Worm (Caenorhabditis elegans) whole organism, early embryonic: ENCODE results near the gene B0281.1.

Experiments
- B0310.2 ChIP-seq: sonication (generic microtip); optimal IDR thresholded peaks from 2 replicates; lab custom pipeline; 2016; ENCODE audit warnings: mild to moderate bottlenecking, missing genetic modification characterization, missing compliant biosample characterization
- F13C5.2 ChIP-seq: sonication (generic microtip); optimal IDR thresholded peaks from 2 replicates; lab custom pipeline; 2017; ENCODE audit warnings: mild to moderate bottlenecking, missing genetic modification characterization, inconsistent platforms, missing compliant biosample characterization
- aly-1 ChIP-seq: sonication (generic microtip); optimal IDR thresholded peaks from 2 replicates; lab custom pipeline; 2016; ENCODE audit warnings: missing genetic modification characterization, missing compliant biosample characterization
- ama-1 ChIP-seq: fragments of 150-350 bp; optimal IDR thresholded peaks from 2 replicates; lab custom pipeline; 2014
- ceh-13 ChIP-seq: fragments of 200-800 bp; sonication (Bioruptor generic); optimal IDR thresholded peaks from 2 replicates; lab custom pipeline; 2018; ENCODE audit warnings: mild to moderate bottlenecking, missing genetic modification characterization, missing compliant biosample characterization
- ceh-36 ChIP-seq: sonication (generic microtip); optimal IDR thresholded peaks from 2 replicates; lab custom pipeline; 2016; ENCODE audit warnings: missing genetic modification characterization, inconsistent platforms, missing compliant biosample characterization
- ets-7 ChIP-seq: sonication (generic microtip); optimal IDR thresholded peaks from 2 replicates; lab custom pipeline; 2016; ENCODE audit warnings: missing genotype, missing genetic modification characterization, missing compliant biosample characterization
- flt-1 ChIP-seq: fragments of 200-800 bp; sonication (Bioruptor generic); IDR thresholded peaks from 2 replicates; pipeline ENCODE4 v1.3.6; 2022; ENCODE audit warnings: missing genetic modification characterization, missing compliant biosample characterization
- hmbx-1 ChIP-seq: sonication (generic microtip); optimal IDR thresholded peaks from 2 replicates; lab custom pipeline; 2016; ENCODE audit warnings: mild to moderate bottlenecking, missing genetic modification characterization, missing compliant biosample characterization
- hmg-4 ChIP-seq: fragments of 200-800 bp; sonication (Bioruptor generic); optimal IDR thresholded peaks from 2 replicates; lab custom pipeline; 2018; ENCODE audit warnings: mild to moderate bottlenecking, missing genetic modification characterization, missing compliant biosample characterization
- hnd-1 ChIP-seq: sonication (generic microtip); optimal IDR thresholded peaks from 2 replicates; lab custom pipeline; 2016; ENCODE audit warnings: missing genetic modification characterization, missing compliant biosample characterization
- scrt-1 ChIP-seq: fragments of 200-800 bp; sonication (Bioruptor generic); IDR thresholded peaks from 2 replicates; pipeline ENCODE4 v1.3.6; 2022; ENCODE audit warnings: missing genetic modification characterization, missing compliant biosample characterization
- sea-1 ChIP-seq: fragments of 200-800 bp; sonication (Bioruptor generic); conservative IDR thresholded peaks from 2 replicates; pipeline ENCODE4 v1.3.6; 2022; ENCODE audit warnings: missing genetic modification characterization, missing compliant biosample characterization
- tra-4 ChIP-seq: sonication (generic microtip); optimal IDR thresholded peaks from 2 replicates; lab custom pipeline; 2017; ENCODE audit warnings: missing genetic modification characterization, missing compliant biosample characterization

- TF ChIP-seq ceh-13 (GFP tag; lab: Kevin White, UChicago), result no peak
- no peak for TF ChIP-seq ama-1 (lab: Kevin White, UChicago)
- no peak for TF ChIP-seq hmbx-1 (tag; lab: Kevin White, UChicago)
- no peak for TF ChIP-seq ets-7 (tag; lab: Kevin White, UChicago)
- TF ChIP-seq ceh-36 (tag; lab: Kevin White, UChicago), result no peak
- no peak for TF ChIP-seq B0310.2 (tag; lab: Kevin White, UChicago)
- no peak for TF ChIP-seq flt-1 (GFP tag; lab: Robert Waterston, UW)
- TF ChIP-seq hnd-1, result no peak
- no peak for TF ChIP-seq hmg-4 (GFP tag; lab: Kevin White, UChicago)
- TF ChIP-seq F13C5.2, result no peak
- TF ChIP-seq tra-4, result no peak
- TF ChIP-seq aly-1, result no peak
- no peak for TF ChIP-seq sea-1 (GFP tag; lab: Robert Waterston, UW)
- TF ChIP-seq scrt-1 (GFP tag; lab: Robert Waterston, UW), result no peak
These were observed 10.1 kb downstream of the B0281.1 start, which contains the start of the genes ZK1240.6 and ZK1240.2 for ce11 chrII:2322857-2323518.
